Fruit fly (Drosophila melanogaster) whole organism, embryonic: ENCODE results near the gene Prx5.
A peak's percentile ranks its signal among the peaks of the same experiment; 100 is the strongest.

Experiments
- Antp ChIP-seq: fragments of 200-800 bp; sonication (Bioruptor generic); optimal IDR thresholded peaks from 3 replicates; lab custom pipeline; 2016; ENCODE audit warnings: missing biosample characterization, missing genetic modification characterization
- CG13624 ChIP-seq: fragments of 200-800 bp; sonication (Bioruptor generic); optimal IDR thresholded peaks from 2 replicates; lab custom pipeline; 2016; ENCODE audit warnings: missing biosample characterization, missing genetic modification characterization
- CG17186 ChIP-seq: fragments of 200-800 bp; sonication (Bioruptor generic); optimal IDR thresholded peaks from 3 replicates; lab custom pipeline; 2017; ENCODE audit warnings: missing biosample characterization, missing genetic modification reagents, missing genetic modification characterization
- CG18011 ChIP-seq: fragments of 200-800 bp; sonication (Bioruptor generic); optimal IDR thresholded peaks from 2 replicates; lab custom pipeline; 2017; ENCODE audit warnings: missing biosample characterization, missing genetic modification characterization, mild to moderate bottlenecking, moderate library complexity, missing genotype
- CG18262 ChIP-seq: fragments of 200-800 bp; optimal IDR thresholded peaks from 3 replicates; lab custom pipeline; 2019; ENCODE audit warnings: missing biosample characterization, mild to moderate bottlenecking, missing genetic modification characterization, moderate library complexity
- CG18476 ChIP-seq: fragments of 200-800 bp; sonication (Bioruptor generic); optimal IDR thresholded peaks from 2 replicates; lab custom pipeline; 2016; ENCODE audit warnings: missing biosample characterization, mild to moderate bottlenecking, missing genetic modification characterization
- CG2120 ChIP-seq: fragments of 200-800 bp; sonication (Bioruptor generic); optimal IDR thresholded peaks from 3 replicates; lab custom pipeline; 2016; ENCODE audit warnings: missing biosample characterization, missing genetic modification characterization
- CG33213 ChIP-seq: fragments of 200-800 bp; sonication (Bioruptor generic); optimal IDR thresholded peaks from 3 replicates; lab custom pipeline; 2016; ENCODE audit warnings: missing biosample characterization, missing genetic modification characterization
- CG3407 ChIP-seq: fragments of 200-800 bp; sonication (Bioruptor generic); optimal IDR thresholded peaks from 2 replicates; lab custom pipeline; 2018; ENCODE audit warnings: missing biosample characterization, mild to moderate bottlenecking, missing genetic modification characterization
- CG34376 ChIP-seq: fragments of 200-800 bp; sonication (Bioruptor generic); optimal IDR thresholded peaks from 2 replicates; lab custom pipeline; 2018; ENCODE audit warnings: missing biosample characterization, mild to moderate bottlenecking, missing genetic modification characterization
- CG3838 ChIP-seq: fragments of 200-800 bp; sonication (Bioruptor generic); optimal IDR thresholded peaks from 3 replicates; lab custom pipeline; 2016; ENCODE audit warnings: missing biosample characterization, missing genetic modification characterization
- CG6175 ChIP-seq: fragments of 200-800 bp; sonication (Bioruptor generic); IDR thresholded peaks from 3 replicates; pipeline ENCODE4 v1.3.6; 2022; ENCODE audit warnings: missing biosample characterization, missing genetic modification characterization
- CG7357 ChIP-seq: fragments of 200-800 bp; sonication (Bioruptor generic); IDR thresholded peaks from 3 replicates; pipeline ENCODE4 v1.3.6; 2022; ENCODE audit warnings: missing biosample characterization, missing genetic modification characterization
- Dfd ChIP-seq, 2 experiments: fragments of >200 bp; optimal IDR thresholded peaks; 2 replicates each; lab custom pipeline; 2017; ENCODE audit warnings: missing biosample characterization in 2 of 2, missing genetic modification characterization in 2 of 2
- GATAe ChIP-seq: fragments of 200-800 bp; sonication (Bioruptor generic); conservative IDR thresholded peaks from 2 replicates; pipeline ENCODE4 v1.3.6; 2022; ENCODE audit warnings: missing biosample characterization, missing genetic modification characterization
- HHEX ChIP-seq: fragments of 200-800 bp; sonication (Bioruptor generic); optimal IDR thresholded peaks from 3 replicates; lab custom pipeline; 2017; ENCODE audit warnings: missing biosample characterization, mild to moderate bottlenecking, missing genetic modification characterization, missing genetic modification reagents
- MTF-1 ChIP-seq: fragments of 200-800 bp; sonication (Bioruptor generic); optimal IDR thresholded peaks from 2 replicates; lab custom pipeline; 2018; ENCODE audit warnings: missing biosample characterization, mild to moderate bottlenecking, missing genetic modification characterization, borderline replicate concordance
- Meics ChIP-seq: fragments of 200-800 bp; sonication (Bioruptor generic); optimal IDR thresholded peaks from 2 replicates; lab custom pipeline; 2017; ENCODE audit warnings: missing biosample characterization, mild to moderate bottlenecking, missing genetic modification characterization
- NK7.1 ChIP-seq: fragments of 200-800 bp; sonication (Bioruptor generic); optimal IDR thresholded peaks from 3 replicates; lab custom pipeline; 2016; ENCODE audit warnings: missing biosample characterization, missing genetic modification characterization
- Neu2 ChIP-seq: fragments of 200-800 bp; sonication (Bioruptor generic); optimal IDR thresholded peaks from 3 replicates; lab custom pipeline; 2016; ENCODE audit warnings: missing biosample characterization, missing genetic modification characterization, borderline replicate concordance
- Nf-YA ChIP-seq: fragments of 200-800 bp; sonication (Bioruptor generic); IDR thresholded peaks from 2 replicates; pipeline ENCODE4 v1.3.6; 2022; ENCODE audit warnings: missing biosample characterization, missing genetic modification characterization
- Spps ChIP-seq: fragments of 200-800 bp; sonication (Bioruptor generic); optimal IDR thresholded peaks from 2 replicates; lab custom pipeline; 2018; ENCODE audit warnings: missing biosample characterization, mild to moderate bottlenecking, missing genetic modification characterization
- al ChIP-seq: fragments of 200-800 bp; sonication (Bioruptor generic); IDR thresholded peaks from 2 replicates; pipeline ENCODE4 v1.3.6; 2022; ENCODE audit warnings: missing biosample characterization, missing genetic modification characterization
- az2 ChIP-seq: fragments of 200-800 bp; sonication (Bioruptor generic); optimal IDR thresholded peaks from 3 replicates; lab custom pipeline; 2016; ENCODE audit warnings: missing biosample characterization, missing genetic modification characterization
- bcd ChIP-seq: fragments of 200-800 bp; sonication (Bioruptor generic); optimal IDR thresholded peaks from 2 replicates; lab custom pipeline; 2017; ENCODE audit warnings: missing biosample characterization, mild to moderate bottlenecking, missing genetic modification characterization
- caup ChIP-seq: fragments of 200-800 bp; sonication (Bioruptor generic); optimal IDR thresholded peaks from 3 replicates; lab custom pipeline; 2017; ENCODE audit warnings: missing biosample characterization, mild to moderate bottlenecking, missing genetic modification characterization, moderate library complexity; ENCODE audit not compliant: severe bottlenecking
- crc ChIP-seq: fragments of 200-800 bp; sonication (Bioruptor generic); optimal IDR thresholded peaks from 2 replicates; lab custom pipeline; 2016; ENCODE audit warnings: missing biosample characterization, missing genetic modification characterization
- croc ChIP-seq: fragments of 200-800 bp; sonication (Bioruptor generic); conservative IDR thresholded peaks from 3 replicates; pipeline ENCODE4 v1.3.6; 2022; ENCODE audit warnings: missing biosample characterization, missing genetic modification characterization
- dan ChIP-seq: fragments of 200-800 bp; sonication (Bioruptor generic); IDR thresholded peaks from 2 replicates; pipeline ENCODE4 v1.3.6; 2022; ENCODE audit warnings: missing biosample characterization, missing genetic modification characterization
- dm ChIP-seq: fragments of 200-800 bp; sonication (Bioruptor generic); optimal IDR thresholded peaks from 3 replicates; lab custom pipeline; 2016; ENCODE audit warnings: missing biosample characterization, missing genetic modification characterization
- dmrt99B ChIP-seq: fragments of 200-800 bp; sonication (Bioruptor generic); optimal IDR thresholded peaks from 2 replicates; lab custom pipeline; 2018; ENCODE audit warnings: missing biosample characterization, mild to moderate bottlenecking, missing genetic modification characterization, moderate library complexity
- dpn ChIP-seq, 2 experiments: fragments of 200-800 bp; sonication (Bioruptor generic); optimal IDR thresholded peaks; 3 replicates each; lab custom pipeline; 2016; ENCODE audit warnings: missing biosample characterization in 2 of 2, missing genetic modification characterization in 2 of 2
- fd102C ChIP-seq: fragments of 200-800 bp; sonication (Bioruptor generic); optimal IDR thresholded peaks from 2 replicates; lab custom pipeline; 2018; ENCODE audit warnings: missing biosample characterization, mild to moderate bottlenecking, missing genetic modification characterization, moderate library complexity
- gem ChIP-seq: fragments of 200-800 bp; sonication (Bioruptor generic); optimal IDR thresholded peaks from 2 replicates; lab custom pipeline; 2019; ENCODE audit warnings: missing biosample characterization, mild to moderate bottlenecking, missing genetic modification characterization, moderate library complexity
- gfzf ChIP-seq: fragments of 200-800 bp; sonication (Bioruptor generic); optimal IDR thresholded peaks from 2 replicates; lab custom pipeline; 2016; ENCODE audit warnings: missing biosample characterization, mild to moderate bottlenecking, missing genetic modification characterization, moderate library complexity
- inv ChIP-seq: fragments of 200-800 bp; sonication (Bioruptor generic); IDR thresholded peaks from 2 replicates; pipeline ENCODE4 v1.3.6; 2022; ENCODE audit warnings: missing biosample characterization, missing genetic modification characterization; ENCODE audit not compliant: partially characterized antibody
- kah ChIP-seq: fragments of 200-800 bp; sonication (Bioruptor generic); optimal IDR thresholded peaks from 2 replicates; lab custom pipeline; 2018; ENCODE audit warnings: missing biosample characterization, mild to moderate bottlenecking, missing genetic modification characterization
- kay ChIP-seq: fragments of 200-800 bp; sonication (Bioruptor generic); optimal IDR thresholded peaks from 2 replicates; lab custom pipeline; 2016; ENCODE audit warnings: missing biosample characterization, missing genetic modification characterization
- ken ChIP-seq: fragments of 200-800 bp; sonication (Bioruptor generic); IDR thresholded peaks from 3 replicates; pipeline ENCODE4 v1.3.6; 2022; ENCODE audit warnings: missing biosample characterization, missing genetic modification characterization
- luna ChIP-seq: fragments of 200-800 bp; sonication (Bioruptor generic); optimal IDR thresholded peaks from 2 replicates; lab custom pipeline; 2016; ENCODE audit warnings: missing biosample characterization, missing genetic modification characterization
- mirr ChIP-seq: fragments of 200-800 bp; sonication (Bioruptor generic); optimal IDR thresholded peaks from 3 replicates; lab custom pipeline; 2018; ENCODE audit warnings: missing biosample characterization, mild to moderate bottlenecking, missing genetic modification characterization
- pb ChIP-seq: fragments of 200-800 bp; sonication (Bioruptor generic); optimal IDR thresholded peaks from 3 replicates; lab custom pipeline; 2016; ENCODE audit warnings: missing biosample characterization, missing genetic modification characterization
- ranshi ChIP-seq: fragments of 200-800 bp; sonication (Bioruptor generic); IDR thresholded peaks from 2 replicates; pipeline ENCODE4 v1.3.6; 2022; ENCODE audit warnings: missing biosample characterization, missing genetic modification characterization
- scrt ChIP-seq: fragments of 200-800 bp; sonication (Bioruptor generic); optimal IDR thresholded peaks from 2 replicates; lab custom pipeline; 2018; ENCODE audit warnings: missing biosample characterization, mild to moderate bottlenecking, missing genetic modification characterization, moderate library complexity
- sens ChIP-seq: fragments of 200-800 bp; sonication (Bioruptor generic); peaks from one replicate; lab custom pipeline; 2016; ENCODE audit warnings: missing biosample characterization, missing genetic modification characterization
- slbo ChIP-seq: fragments of 200-800 bp; sonication (Bioruptor generic); IDR thresholded peaks from 2 replicates; pipeline ENCODE4 v1.3.6; 2022; ENCODE audit warnings: missing biosample characterization, missing genetic modification characterization
- ssp ChIP-seq: fragments of 200-800 bp; sonication (Bioruptor generic); IDR thresholded peaks from 2 replicates; pipeline ENCODE4 v1.3.6; 2022; ENCODE audit warnings: missing biosample characterization, missing genetic modification characterization
- stwl ChIP-seq: fragments of 200-800 bp; sonication (Bioruptor generic); optimal IDR thresholded peaks from 3 replicates; lab custom pipeline; 2018; ENCODE audit warnings: missing biosample characterization, mild to moderate bottlenecking, missing genetic modification characterization, moderate library complexity
- tio ChIP-seq: fragments of 200-800 bp; sonication (Bioruptor generic); optimal IDR thresholded peaks from 2 replicates; lab custom pipeline; 2017; ENCODE audit warnings: missing biosample characterization, missing genetic modification characterization, inconsistent platforms
- twi ChIP-seq: fragments of 200-800 bp; optimal IDR thresholded peaks from 2 replicates; lab custom pipeline; 2019; ENCODE audit warnings: missing biosample characterization, mild to moderate bottlenecking, missing genetic modification characterization, moderate library complexity
- wor ChIP-seq: fragments of 200-800 bp; sonication (Bioruptor generic); IDR thresholded peaks from 2 replicates; pipeline ENCODE4 v1.3.6; 2022; ENCODE audit warnings: missing biosample characterization, missing genetic modification characterization

Prx5 gene

DNA sequence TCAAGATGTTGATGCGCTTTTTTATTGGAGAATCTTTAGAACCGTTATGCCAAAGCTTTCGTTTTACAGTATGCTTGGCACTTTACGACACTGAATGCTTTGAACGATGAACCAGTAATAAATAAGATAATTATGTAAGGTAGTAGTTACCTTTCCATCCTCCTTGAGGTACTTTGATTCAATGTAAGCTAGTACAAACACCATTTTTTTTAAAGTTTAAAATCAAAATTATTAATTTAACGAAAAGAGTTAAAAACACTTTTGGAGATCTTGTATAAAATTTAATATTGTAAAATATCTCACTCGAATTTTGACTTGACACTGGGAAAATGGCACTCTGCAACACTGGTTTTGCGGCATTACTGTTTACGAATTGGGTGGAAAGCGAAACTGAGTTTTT, 18.3 kb upstream of the Prx5 start, which contains the start of the genes Arp5 and CG7208 (continued):
- TF ChIP-seq gfzf (GFP tag; lab: Kevin White, UChicago) (peak; percentile 39), Dfd (GFP tag; optimal IDR thresholded peaks at IDR 0.05; lab: Kevin White, UChicago) (no peak), sens (peak; percentile 95), tio (GFP tag; lab: Kevin White, UChicago) (no peak), Meics (peak; percentile 85), scrt (GFP tag; lab: Kevin White, UChicago) (peak; percentile 55), al (GFP tag; lab: Robert Waterston, UW) (peak; percentile 72), caup (GFP tag; lab: Kevin White, UChicago) (peak; percentile 64), ken (GFP tag; lab: Robert Waterston, UW) (peak; percentile 63; the same call in 1 of the 3 replicates), CG2120 (GFP tag; lab: Kevin White, UChicago) (peak; percentile 91), mirr (GFP tag; lab: Kevin White, UChicago) (no peak), NK7.1 (GFP tag; lab: Kevin White, UChicago) (no peak), Neu2 (GFP tag; lab: Kevin White, UChicago) (no peak), dmrt99B (tag; lab: Kevin White, UChicago) (no peak), CG13624 (GFP tag; lab: Kevin White, UChicago) (peak; percentile 70), CG33213 (peak; percentile 53), luna (GFP tag; lab: Kevin White, UChicago) (peak; percentile 51), ranshi (GFP tag; lab: Robert Waterston, UW) (peak; percentile 57), HHEX (GFP tag; lab: Kevin White, UChicago) (peak; percentile 61), kah (GFP tag; lab: Kevin White, UChicago) (no peak), MTF-1 (no peak), CG17186 (no peak), CG18011 (GFP tag; lab: Kevin White, UChicago) (peak; percentile 54), dan (GFP tag; lab: Robert Waterston, UW) (no peak), Nf-YA (GFP tag; lab: Robert Waterston, UW) (0 out of 2 replicates have a peak, but pooled peaks have one; percentile 51), CG3838 (GFP tag; lab: Kevin White, UChicago) (peak; percentile 25), Spps (tag; lab: Kevin White, UChicago) (peak; percentile 29), gem (tag; lab: Kevin White, UChicago) (no peak), ssp (GFP tag; lab: Robert Waterston, UW) (peak; percentile 41), pb (no peak), fd102C (no peak), CG7357 (GFP tag; lab: Robert Waterston, UW) (0 out of 3 replicates have a peak, but pooled peaks have one; percentile 36), slbo (GFP tag; lab: Robert Waterston, UW) (peak; percentile 85), CG18476 (GFP tag; lab: Kevin White, UChicago) (peak; percentile 63), GATAe (GFP tag; lab: Robert Waterston, UW) (no peak), bcd (GFP tag; lab: Kevin White, UChicago) (peak; percentile 74), CG18262 (peak; percentile 71), CG34376 (peak; percentile 72), CG3407 (GFP tag; lab: Kevin White, UChicago) (peak; percentile 30), az2 (GFP tag; lab: Kevin White, UChicago) (peak; percentile 66), kay (peak; percentile 43), wor (0 out of 2 replicates have a peak, but pooled peaks have one; percentile 13), dm (peak; percentile 5), stwl (tag; lab: Kevin White, UChicago) (peak; percentile 95), croc (0 out of 3 replicates have a peak, but pooled peaks have one; percentile 19), twi (tag; lab: Kevin White, UChicago) (peak; percentile 37), inv (GFP tag; lab: Robert Waterston, UW) (no peak), Antp (peak; percentile 17), CG6175 (GFP tag; lab: Robert Waterston, UW) (no peak), dpn (GFP tag; optimal IDR thresholded peaks at IDR 0.05; lab: Kevin White, UChicago) (peak; percentile 72 to 85), crc (GFP tag; lab: Kevin White, UChicago) (peak; percentile 40)
